Worm (Caenorhabditis elegans): ENCODE data around the gene R102.11.

- TF ChIP-seq mxl-2 (GFP tag; conservative IDR thresholded peaks at IDR 0.05) (no peak), Y5F2A.4 (GFP tag; optimal IDR thresholded peaks at IDR 0.05) (no peak), hlh-11 (tag; optimal IDR thresholded peaks at IDR 0.05) (no peak), lin-39 (tag; optimal IDR thresholded peaks at IDR 0.05) (no peak), Y105C5A.15 (GFP tag; IDR thresholded peaks at IDR 0.05) (no peak), egl-27 (tag; optimal IDR thresholded peaks at IDR 0.05) (no peak), ama-1 (optimal IDR thresholded peaks at IDR 0.05) (no peak), pha-4 (GFP tag; IDR thresholded peaks at IDR 0.05) (no peak), pha-4 (tag; optimal IDR thresholded peaks at IDR 0.05) (no peak), unc-39 (tag; optimal IDR thresholded peaks at IDR 0.05) (no peak), lin-1 (GFP tag; IDR thresholded peaks at IDR 0.05) (no peak), nhr-76 (tag; optimal IDR thresholded peaks at IDR 0.05) (no peak), daf-12 (tag; optimal IDR thresholded peaks at IDR 0.05) (no peak), nhr-25 (tag; optimal IDR thresholded peaks at IDR 0.05; ENCODE audit: borderline replicate concordance, insufficient read depth) (no peak), nhr-11 (tag; optimal IDR thresholded peaks at IDR 0.05) (no peak)
Measured at ce11 chrIV:10682155-10682749, 17.3 kb downstream of the R102.11 start, which contains the start of gene fmo-2.
